Worm (Caenorhabditis elegans): ENCODE measurements around the gene C35A5.5.
A peak's percentile ranks its signal among the peaks of the same experiment; 100 is the strongest.

The C35A5.5 gene

DNA sequence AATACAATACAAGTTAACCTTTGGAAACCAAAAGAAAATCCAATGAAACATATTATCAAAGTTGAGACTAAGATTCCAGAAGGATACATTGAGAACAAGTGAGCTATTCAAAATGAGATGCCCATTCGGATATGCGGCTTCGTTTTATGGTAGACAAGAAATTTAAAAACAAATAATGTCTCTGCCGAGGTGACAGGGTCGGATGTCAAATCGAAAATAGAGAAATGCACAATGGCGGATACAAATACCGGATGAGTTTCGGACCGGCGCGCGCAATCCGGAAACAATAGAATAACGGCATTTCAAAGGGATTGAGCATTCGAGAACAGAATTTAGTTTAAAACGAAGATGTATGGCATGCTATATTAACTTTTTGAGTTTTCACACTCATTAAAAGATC, 42.4 kb upstream of the C35A5.5 start, which contains the start of gene F22E12.3:
Gene F22E12.3, minus strand, starts transcription at position 101 of the 400 bp plus-strand sequence.
- TF ChIP-seq ztf-7 (tag; optimal IDR thresholded peaks at IDR 0.05) (no peak), snpc-1.2 (GFP tag; IDR thresholded peaks at IDR 0.05) (no peak)

DNA sequence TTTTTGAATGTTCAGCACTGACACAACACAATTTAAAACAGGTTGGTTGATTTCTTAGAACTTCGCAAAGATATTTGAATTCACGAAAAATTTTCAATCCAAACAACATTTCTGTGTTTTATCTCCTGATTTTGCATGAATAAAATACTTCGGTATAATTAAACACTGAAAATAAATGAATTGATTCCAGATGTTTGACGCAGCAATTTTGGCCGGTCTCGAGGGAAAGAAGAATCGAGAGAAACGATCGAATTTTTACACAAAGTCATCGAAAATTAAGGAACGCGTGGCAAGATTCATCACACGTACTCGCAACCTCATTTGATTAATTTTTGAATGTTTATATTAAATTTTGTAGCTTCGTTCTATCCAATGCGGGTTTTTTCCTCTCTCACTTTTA, 41.5 kb upstream of the C35A5.5 start:
- TF ChIP-seq daf-12 (tag; optimal IDR thresholded peaks at IDR 0.05) (no peak), aha-1 (tag) (peak; percentile 27)

ce11 chrV:10464746-10465145, 40.9 kb upstream of the C35A5.5 start:
- TF ChIP-seq pqm-1 (tag; optimal IDR thresholded peaks at IDR 0.05) (no peak), hlh-30 (tag; optimal IDR thresholded peaks at IDR 0.05; ENCODE audit: insufficient read depth) (peak; percentile 56), mdl-1 (tag; optimal IDR thresholded peaks at IDR 0.05) (peak in 1 of 2 experiments; percentile 9), ceh-62 (tag; optimal IDR thresholded peaks at IDR 0.05) (no peak), php-3 (GFP tag; IDR thresholded peaks at IDR 0.05) (no peak), daf-16 (GFP tag; optimal IDR thresholded peaks at IDR 0.05) (peak in 1 of 2 experiments; percentile 1), daf-16 (tag; optimal IDR thresholded peaks at IDR 0.05) (no peak), aha-1 (tag) (peak; percentile 86), lsy-2 (tag; optimal IDR thresholded peaks at IDR 0.05) (peak in 1 of 2 experiments; percentile 21), hif-1 (tag; optimal IDR thresholded peaks at IDR 0.05) (peak in 1 of 2 experiments; percentile 89)

ce11 chrV:10465478-10465877, 40.2 kb upstream of the C35A5.5 start:
- no peak for TF ChIP-seq fkh-10 (GFP tag; optimal IDR thresholded peaks at IDR 0.05)
- peak; percentile 85 for TF ChIP-seq aha-1 (tag)
- no peak for TF ChIP-seq lin-38 (GFP tag; IDR thresholded peaks at IDR 0.05)
- no peak for TF ChIP-seq dmd-6 (GFP tag; IDR thresholded peaks at IDR 0.05)
- no peak for TF ChIP-seq lsy-2 (tag; optimal IDR thresholded peaks at IDR 0.05)
- no peak for TF ChIP-seq mep-1 (tag; optimal IDR thresholded peaks at IDR 0.05)
- TF ChIP-seq hmg-1.1 (GFP tag; IDR thresholded peaks at IDR 0.05) = no peak
- no peak for TF ChIP-seq nhr-102 (tag; optimal IDR thresholded peaks at IDR 0.05)
- no peak for TF ChIP-seq nhr-42 (GFP tag; IDR thresholded peaks at IDR 0.05)
- no peak for TF ChIP-seq egl-43 (GFP tag; IDR thresholded peaks at IDR 0.05)
- TF ChIP-seq nhr-48 (tag; optimal IDR thresholded peaks at IDR 0.05) = peak; percentile 0
- no peak for TF ChIP-seq set-16 (GFP tag; IDR thresholded peaks at IDR 0.05)
- no peak for TF ChIP-seq ceh-44 (GFP tag; IDR thresholded peaks at IDR 0.05)
- TF ChIP-seq ama-1 (optimal IDR thresholded peaks at IDR 0.05) = no peak
- TF ChIP-seq F49E8.2 (tag; optimal IDR thresholded peaks at IDR 0.05; ENCODE audit: borderline replicate concordance) = no peak
- TF ChIP-seq gei-8 (GFP tag; optimal IDR thresholded peaks at IDR 0.05) = no peak
- no peak for TF ChIP-seq ztf-11 (tag; optimal IDR thresholded peaks at IDR 0.05)
- no peak for TF ChIP-seq unc-130 (GFP tag; optimal IDR thresholded peaks at IDR 0.05)

DNA sequence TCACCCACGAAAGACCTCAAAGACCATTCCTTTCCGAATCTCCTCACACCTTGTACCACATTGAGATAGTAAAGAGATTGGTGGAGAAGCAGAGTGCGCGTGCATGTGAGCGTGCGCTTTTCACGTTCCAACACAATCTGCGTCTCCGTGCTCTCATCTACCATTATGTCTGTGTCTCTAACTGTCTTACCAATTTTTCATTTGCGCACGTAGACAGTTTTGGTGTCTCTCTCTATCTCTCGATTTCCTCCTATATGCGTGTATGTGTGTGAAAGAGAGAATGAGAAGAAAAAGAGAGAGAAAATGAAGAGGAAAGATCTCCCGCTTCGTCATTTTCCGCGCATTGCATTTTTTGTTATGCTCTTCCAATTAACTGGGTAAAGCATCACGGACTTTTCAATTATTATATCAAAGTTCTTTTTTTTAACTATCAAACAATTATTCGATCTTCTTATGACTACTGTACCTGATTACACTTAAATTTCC, 39.0 kb upstream of the C35A5.5 start:
- TF ChIP-seq daf-8 (GFP tag; IDR thresholded peaks at IDR 0.05) (no peak), F26F4.8 (GFP tag; conservative IDR thresholded peaks at IDR 0.05) (no peak), madf-9 (GFP tag; conservative IDR thresholded peaks at IDR 0.05) (0 out of 2 replicates have a peak, but pooled peaks have one; percentile 13), saeg-2 (GFP tag; IDR thresholded peaks at IDR 0.05) (peak; percentile 55; the same call in 1 of the 2 replicates), nhr-102 (tag; optimal IDR thresholded peaks at IDR 0.05) (peak; percentile 78), daf-19 (GFP tag; conservative IDR thresholded peaks at IDR 0.05) (no peak), Y75B8A.6 (GFP tag; IDR thresholded peaks at IDR 0.05) (0 out of 2 replicates have a peak, but pooled peaks have one; percentile 68), Y48G9A.11 (GFP tag; IDR thresholded peaks at IDR 0.05) (no peak), tag-97 (GFP tag; IDR thresholded peaks at IDR 0.05) (no peak), jun-1 (tag; optimal IDR thresholded peaks at IDR 0.05) (peak; percentile 86), unc-130 (GFP tag; optimal IDR thresholded peaks at IDR 0.05) (no peak), attf-4 (tag; optimal IDR thresholded peaks at IDR 0.05) (no peak), ctbp-1 (GFP tag; IDR thresholded peaks at IDR 0.05) (peak; percentile 94), ztf-7 (tag; optimal IDR thresholded peaks at IDR 0.05) (peak; percentile 76), zfp-3 (GFP tag; conservative IDR thresholded peaks at IDR 0.05) (0 out of 2 replicates have a peak, but pooled peaks have one; percentile 48), mes-2 (tag; optimal IDR thresholded peaks at IDR 0.05; ENCODE audit: poor library complexity, severe bottlenecking) (peak; percentile 81), php-3 (GFP tag; IDR thresholded peaks at IDR 0.05) (peak; percentile 50), spr-3 (GFP tag; optimal IDR thresholded peaks at IDR 0.05) (peak; percentile 23), set-16 (GFP tag; IDR thresholded peaks at IDR 0.05) (no peak), F10B5.3 (tag; optimal IDR thresholded peaks at IDR 0.05) (no peak)

All from whole organism, L4 larva.